Fruit fly (Drosophila melanogaster): ENCODE measurements around the gene CG14229.

DNA sequence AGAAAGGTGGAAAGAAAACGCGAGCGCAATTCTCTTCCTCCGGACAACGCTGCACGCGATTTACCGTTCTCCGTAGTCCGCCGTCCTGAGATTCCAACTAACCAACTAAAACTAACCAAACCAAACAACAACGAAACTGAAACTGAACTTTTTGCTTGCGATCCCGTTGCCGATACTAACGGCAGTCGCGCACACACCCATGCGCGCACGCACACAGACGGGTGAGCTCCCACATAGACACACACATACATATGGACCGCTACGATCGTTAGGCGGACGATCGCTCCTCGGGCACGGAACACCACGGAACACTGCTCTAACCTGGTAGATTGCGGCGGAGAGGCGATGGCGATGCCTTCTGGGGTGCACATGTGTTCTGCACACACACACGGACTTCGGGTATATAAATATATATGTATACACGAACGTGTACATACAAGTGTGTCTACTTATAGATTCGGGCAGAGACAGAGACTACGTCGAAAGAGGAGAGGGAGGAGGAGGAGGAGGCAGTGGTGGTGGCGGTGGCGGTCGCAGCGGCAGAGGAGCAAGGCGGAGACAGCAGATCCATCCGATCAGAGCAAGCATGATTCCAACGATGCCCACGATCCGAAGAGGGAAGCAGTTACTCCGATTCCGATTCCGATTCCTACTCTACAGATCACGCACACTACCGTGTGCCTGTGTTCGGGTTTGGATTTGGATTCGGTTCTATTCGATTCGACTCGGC lies 18.0 kb upstream of the CG14229 start, which contains the start of gene meso18E:
- TF ChIP-seq CG31627 (GFP tag; optimal IDR thresholded peaks at IDR 0.05): no peak
- no peak for TF ChIP-seq Gug (GFP tag; IDR thresholded peaks at IDR 0.05)
- TF ChIP-seq CG11294 (GFP tag; IDR thresholded peaks at IDR 0.05): no peak
- no peak for TF ChIP-seq CG10669 (GFP tag; optimal IDR thresholded peaks at IDR 0.05)
- no peak for TF ChIP-seq CG7368 (GFP tag; optimal IDR thresholded peaks at IDR 0.05)
- no peak for TF ChIP-seq net (GFP tag; optimal IDR thresholded peaks at IDR 0.05)
- TF ChIP-seq Eip75B (GFP tag; optimal IDR thresholded peaks at IDR 0.05): no peak
- TF ChIP-seq CG16779 (tag; optimal IDR thresholded peaks at IDR 0.05): no peak
- TF ChIP-seq Blimp-1 (GFP tag; optimal IDR thresholded peaks at IDR 0.05): no peak
- peak; percentile 40 for TF ChIP-seq Eip78C (GFP tag)
